Fruit fly (Drosophila melanogaster) whole organism, embryonic: ENCODE data around the gene Mco4.
A peak's percentile ranks its signal among the peaks of the same experiment; 100 is the strongest.

Source experiments
- Abd-B ChIP-seq: fragments of 200-800 bp; sonication (Bioruptor generic); optimal IDR thresholded peaks from 2 replicates; lab custom pipeline; 2018; ENCODE audit warnings: missing biosample characterization, mild to moderate bottlenecking, missing genetic modification characterization, moderate library complexity
- Atf3 ChIP-seq: fragments of 200-800 bp; sonication (Bioruptor generic); optimal IDR thresholded peaks from 3 replicates; lab custom pipeline; 2016; ENCODE audit warnings: missing biosample characterization, missing genetic modification characterization
- C15 ChIP-seq: fragments of 200-800 bp; sonication (Bioruptor generic); IDR thresholded peaks from 3 replicates; pipeline ENCODE4 v1.3.6; 2022; ENCODE audit warnings: missing biosample characterization, missing genetic modification characterization
- CG10209 ChIP-seq: fragments of 200-800 bp; sonication (Bioruptor generic); optimal IDR thresholded peaks from 3 replicates; lab custom pipeline; 2017; ENCODE audit warnings: missing biosample characterization, mild to moderate bottlenecking, missing genetic modification characterization, missing genetic modification reagents
- CG1024 ChIP-seq: fragments of 200-800 bp; sonication (Bioruptor generic); IDR thresholded peaks from 2 replicates; pipeline ENCODE4 v1.3.6; 2022; ENCODE audit warnings: missing biosample characterization, missing genetic modification characterization
- CG11696 ChIP-seq: fragments of 200-800 bp; sonication (Bioruptor generic); IDR thresholded peaks from 2 replicates; pipeline ENCODE4 v1.3.6; 2022; ENCODE audit warnings: missing biosample characterization, missing genetic modification characterization
- CG12104 ChIP-seq: fragments of 200-800 bp; sonication (Bioruptor generic); optimal IDR thresholded peaks from 3 replicates; lab custom pipeline; 2016; ENCODE audit warnings: missing biosample characterization, missing genetic modification characterization
- CG12942 ChIP-seq: fragments of 200-800 bp; sonication (Bioruptor generic); optimal IDR thresholded peaks from 3 replicates; lab custom pipeline; 2016; ENCODE audit warnings: missing biosample characterization, missing genetic modification characterization
- CG13287 ChIP-seq: fragments of 200-800 bp; sonication (Bioruptor generic); IDR thresholded peaks from 2 replicates; pipeline ENCODE4 v1.3.6; 2022; ENCODE audit warnings: missing biosample characterization, missing genetic modification characterization; ENCODE audit not compliant: partially characterized antibody
- CG14050 ChIP-seq: fragments of 200-800 bp; sonication (Bioruptor generic); IDR thresholded peaks from 3 replicates; pipeline ENCODE4 v1.3.6; 2022; ENCODE audit warnings: missing biosample characterization, missing genetic modification characterization
- CG14441 ChIP-seq: fragments of 200-800 bp; sonication (Bioruptor generic); IDR thresholded peaks from 2 replicates; pipeline ENCODE4 v1.3.6; 2022; ENCODE audit warnings: missing biosample characterization, missing genetic modification characterization
- CG15073 ChIP-seq: fragments of 200-800 bp; sonication (Bioruptor generic); optimal IDR thresholded peaks from 2 replicates; lab custom pipeline; 2016; ENCODE audit warnings: missing biosample characterization, missing genetic modification characterization
- CG16863 ChIP-seq: fragments of 200-800 bp; sonication (Bioruptor generic); optimal IDR thresholded peaks from 3 replicates; lab custom pipeline; 2016; ENCODE audit warnings: missing biosample characterization, missing genetic modification characterization
- CG17802 ChIP-seq: fragments of 200-800 bp; sonication (Bioruptor generic); optimal IDR thresholded peaks from 2 replicates; lab custom pipeline; 2018; ENCODE audit warnings: missing biosample characterization, mild to moderate bottlenecking, missing genetic modification characterization, moderate library complexity
- CG2120 ChIP-seq: fragments of 200-800 bp; sonication (Bioruptor generic); optimal IDR thresholded peaks from 3 replicates; lab custom pipeline; 2016; ENCODE audit warnings: missing biosample characterization, missing genetic modification characterization
- CG3065 ChIP-seq: fragments of 200-800 bp; sonication (Bioruptor generic); optimal IDR thresholded peaks from 2 replicates; lab custom pipeline; 2016; ENCODE audit warnings: missing biosample characterization, missing genetic modification characterization
- CG32767 ChIP-seq: fragments of 200-800 bp; sonication (Bioruptor generic); IDR thresholded peaks from 2 replicates; pipeline ENCODE4 v1.3.6; 2022; ENCODE audit warnings: missing biosample characterization, missing genetic modification characterization
- CG32772 ChIP-seq: fragments of 200-800 bp; sonication (Bioruptor generic); IDR thresholded peaks from 2 replicates; pipeline ENCODE4 v1.3.6; 2022; ENCODE audit warnings: missing biosample characterization, missing genetic modification characterization
- CG3407 ChIP-seq: fragments of 200-800 bp; sonication (Bioruptor generic); optimal IDR thresholded peaks from 2 replicates; lab custom pipeline; 2018; ENCODE audit warnings: missing biosample characterization, mild to moderate bottlenecking, missing genetic modification characterization
- CG3726 ChIP-seq: fragments of 200-800 bp; sonication (Bioruptor generic); IDR thresholded peaks from 3 replicates; pipeline ENCODE4, ENCODE4 v1.3.6; 2022; ENCODE audit warnings: missing biosample characterization, missing genetic modification characterization
- CG4730 ChIP-seq: fragments of 200-800 bp; sonication (Bioruptor generic); IDR thresholded peaks from 2 replicates; pipeline ENCODE4 v1.3.6; 2022; ENCODE audit warnings: missing biosample characterization, missing genetic modification characterization
- CG6683 ChIP-seq: fragments of 200-800 bp; sonication (Bioruptor generic); optimal IDR thresholded peaks from 2 replicates; lab custom pipeline; 2017; ENCODE audit warnings: missing biosample characterization, mild to moderate bottlenecking, missing genetic modification characterization, missing genetic modification reagents
- CG7357 ChIP-seq: fragments of 200-800 bp; sonication (Bioruptor generic); IDR thresholded peaks from 3 replicates; pipeline ENCODE4 v1.3.6; 2022; ENCODE audit warnings: missing biosample characterization, missing genetic modification characterization
- CG7987 ChIP-seq: fragments of 200-800 bp; sonication (Bioruptor generic); optimal IDR thresholded peaks from 2 replicates; lab custom pipeline; 2018; ENCODE audit warnings: missing biosample characterization, mild to moderate bottlenecking, missing genetic modification characterization, moderate library complexity
- CG9215 ChIP-seq: fragments of 200-800 bp; sonication (Bioruptor generic); IDR thresholded peaks from 2 replicates; pipeline ENCODE4 v1.3.6; 2022; ENCODE audit warnings: missing biosample characterization, missing genetic modification characterization
- CG9437 ChIP-seq: fragments of 200-800 bp; sonication (Bioruptor generic); optimal IDR thresholded peaks from 2 replicates; lab custom pipeline; 2018; ENCODE audit warnings: missing biosample characterization, mild to moderate bottlenecking, missing genetic modification characterization
- CkIIα-i1 ChIP-seq: fragments of 200-800 bp; sonication (Bioruptor generic); IDR thresholded peaks from 2 replicates; pipeline ENCODE4 v1.3.6; 2022; ENCODE audit warnings: missing biosample characterization, missing genetic modification characterization
- CoRest ChIP-seq: fragments of 200-800 bp; sonication (Bioruptor generic); optimal IDR thresholded peaks from 3 replicates; lab custom pipeline; 2018; ENCODE audit warnings: missing biosample characterization, mild to moderate bottlenecking, missing genetic modification characterization, moderate library complexity
- E2f2 ChIP-seq: fragments of 200-800 bp; sonication (Bioruptor generic); IDR thresholded peaks from 2 replicates; pipeline ENCODE4 v1.3.6; 2022; ENCODE audit warnings: missing biosample characterization, missing genetic modification characterization
- Hey ChIP-seq: fragments of 200-800 bp; sonication (Bioruptor generic); optimal IDR thresholded peaks from 3 replicates; lab custom pipeline; 2018; ENCODE audit warnings: missing biosample characterization, mild to moderate bottlenecking, missing genetic modification characterization
- Lpt ChIP-seq: fragments of >200 bp; optimal IDR thresholded peaks from 2 replicates; lab custom pipeline; 2018; ENCODE audit warnings: missing biosample characterization, missing genetic modification characterization
- Trl ChIP-seq, 3 experiments: fragments of >200 bp in 2 of 3; fragments of 200-800 bp in 1 of 3; sonication (Bioruptor generic) in 1 of 3; optimal IDR thresholded peaks; 2 replicates in 1 of 3; 3 replicates in 2 of 3; lab custom pipeline; 2016 to 2017; ENCODE audit warnings: missing biosample characterization in 1 of 3, missing genetic modification characterization in 1 of 3
- cato ChIP-seq: fragments of 200-800 bp; sonication (Bioruptor generic); optimal IDR thresholded peaks from 2 replicates; lab custom pipeline; 2016; ENCODE audit warnings: missing biosample characterization, missing genetic modification characterization, borderline replicate concordance
- da ChIP-seq: fragments of 200-800 bp; sonication (Bioruptor generic); optimal IDR thresholded peaks from 2 replicates; lab custom pipeline; 2016; ENCODE audit warnings: missing biosample characterization, missing genetic modification characterization
- disco-r ChIP-seq: fragments of 200-800 bp; sonication (Bioruptor generic); optimal IDR thresholded peaks from 2 replicates; lab custom pipeline; 2016; ENCODE audit warnings: missing biosample characterization, missing genetic modification characterization
- grau ChIP-seq: fragments of 200-800 bp; optimal IDR thresholded peaks from 3 replicates; lab custom pipeline; 2019; ENCODE audit warnings: missing biosample characterization, mild to moderate bottlenecking, missing genetic modification characterization, moderate library complexity
- jing ChIP-seq: fragments of 200-800 bp; sonication (Bioruptor generic); optimal IDR thresholded peaks from 2 replicates; lab custom pipeline; 2018; ENCODE audit warnings: missing biosample characterization, mild to moderate bottlenecking, missing genetic modification characterization
- jumu ChIP-seq: fragments of 200-800 bp; sonication (Bioruptor generic); optimal IDR thresholded peaks from 3 replicates; lab custom pipeline; 2016; ENCODE audit warnings: missing biosample characterization, missing genetic modification characterization
- kni ChIP-seq: fragments of 200-800 bp; sonication (Bioruptor generic); optimal IDR thresholded peaks from 3 replicates; lab custom pipeline; 2017; ENCODE audit warnings: mild to moderate bottlenecking, missing biosample characterization, missing genetic modification reagents, missing genetic modification characterization
- lbe ChIP-seq: fragments of 200-800 bp; sonication (Bioruptor generic); optimal IDR thresholded peaks from 2 replicates; lab custom pipeline; 2016; ENCODE audit warnings: missing biosample characterization, mild to moderate bottlenecking, missing genetic modification characterization
- mld ChIP-seq: fragments of 200-800 bp; sonication (Bioruptor generic); IDR thresholded peaks from 3 replicates; pipeline ENCODE4 v1.3.6; 2022; ENCODE audit warnings: missing biosample characterization, missing genetic modification characterization; ENCODE audit not compliant: partially characterized antibody
- nerfin-1 ChIP-seq: fragments of 200-800 bp; sonication (Bioruptor generic); optimal IDR thresholded peaks from 3 replicates; lab custom pipeline; 2019; ENCODE audit warnings: missing biosample characterization, mild to moderate bottlenecking, missing genetic modification characterization, moderate library complexity
- onecut ChIP-seq: fragments of 200-800 bp; sonication (Bioruptor generic); IDR thresholded peaks from 2 replicates; pipeline ENCODE4 v1.3.6; 2022; ENCODE audit warnings: missing biosample characterization, missing genetic modification characterization
- otp ChIP-seq: fragments of 200-800 bp; sonication (Bioruptor generic); IDR thresholded peaks from 3 replicates; pipeline ENCODE4, ENCODE4 v1.3.6; 2022; ENCODE audit warnings: missing biosample characterization, missing genetic modification characterization
- pan ChIP-seq, 4 experiments: fragments of >200 bp in 3 of 4; fragments of 200-800 bp in 1 of 4; sonication (Bioruptor generic) in 1 of 4; optimal IDR thresholded peaks in 3 of 4; IDR thresholded peaks in 1 of 4; 2 replicates each; pipeline versions ENCODE4 v1.3.6 to Lab custom; 2017 to 2022; ENCODE audit warnings: missing biosample characterization in 2 of 4, missing genetic modification characterization in 2 of 4, mixed read lengths in 1 of 4
- pum ChIP-seq: fragments of 200-800 bp; sonication (Bioruptor generic); optimal IDR thresholded peaks from 2 replicates; lab custom pipeline; 2016; ENCODE audit warnings: missing biosample characterization, missing genetic modification characterization
- ranshi ChIP-seq: fragments of 200-800 bp; sonication (Bioruptor generic); IDR thresholded peaks from 2 replicates; pipeline ENCODE4 v1.3.6; 2022; ENCODE audit warnings: missing biosample characterization, missing genetic modification characterization
- rib ChIP-seq: fragments of 200-800 bp; sonication (Bioruptor generic); IDR thresholded peaks from 2 replicates; pipeline ENCODE4 v1.3.6; 2022; ENCODE audit warnings: missing biosample characterization, missing genetic modification characterization
- unpg ChIP-seq: fragments of 200-800 bp; sonication (Bioruptor generic); optimal IDR thresholded peaks from 3 replicates; lab custom pipeline; 2018; ENCODE audit warnings: missing biosample characterization, mild to moderate bottlenecking, missing genetic modification characterization, moderate library complexity

The Mco4 gene

DNA sequence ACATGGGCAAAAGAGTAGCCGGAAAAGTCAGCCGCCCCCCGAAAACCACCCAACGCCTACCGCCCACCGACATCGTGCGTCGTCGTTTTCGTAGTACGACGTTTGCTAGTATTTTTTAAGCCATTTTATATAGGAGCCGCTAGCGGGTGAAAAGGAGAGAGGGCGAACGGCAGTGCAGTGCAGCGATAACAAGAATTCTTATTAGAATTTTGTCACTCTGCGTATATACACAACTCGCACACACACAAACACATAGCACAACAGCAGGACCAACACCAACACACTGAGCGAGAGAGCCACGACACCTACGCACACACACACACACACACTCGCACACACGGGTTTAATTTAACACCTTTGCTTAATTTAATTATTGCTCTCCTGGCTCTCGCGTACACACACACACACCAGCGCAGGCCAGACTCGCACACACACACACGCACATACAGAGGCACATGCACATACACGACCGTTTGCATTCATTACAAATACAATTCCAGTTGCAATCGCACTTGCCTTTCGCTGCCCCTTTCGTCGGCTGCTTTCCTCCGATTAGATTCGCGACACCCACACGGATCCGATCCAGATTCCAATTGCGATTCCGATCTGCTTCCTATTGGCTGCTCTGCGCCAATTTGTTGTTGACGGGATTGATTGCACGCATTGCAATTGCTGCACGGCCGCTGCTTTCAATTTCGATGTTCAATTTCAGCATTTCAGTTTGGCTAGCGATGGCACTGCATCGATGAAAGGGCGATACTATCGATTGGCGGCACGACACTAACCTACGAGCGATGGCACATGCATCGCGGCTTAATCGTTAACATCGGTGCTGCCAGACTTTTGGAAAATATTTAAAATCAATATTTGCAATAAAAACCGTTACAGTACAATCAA lies 28.9 kb downstream of the Mco4 start, which contains the start of gene Socs16D:
Gene Socs16D (minus strand): TSS at position 758 of the 897 bp plus-strand sequence.
- TF ChIP-seq CG9437 = no peak
- TF ChIP-seq CG12942 (GFP tag; lab: Kevin White, UChicago) = peak; percentile 8
- TF ChIP-seq CG13287 (GFP tag; lab: Robert Waterston, UW) = peak; percentile 97
- TF ChIP-seq otp (GFP tag; lab: Robert Waterston, UW) = no peak
- no peak for TF ChIP-seq CG7357
- no peak for TF ChIP-seq disco-r (GFP tag; lab: Kevin White, UChicago)
- TF ChIP-seq CG14050 (GFP tag; lab: Robert Waterston, UW) = no peak
- TF ChIP-seq cato (GFP tag; lab: Kevin White, UChicago) = no peak
- TF ChIP-seq CG1024 = no peak
- no peak for TF ChIP-seq CG32772
- TF ChIP-seq E2f2 (GFP tag; lab: Robert Waterston, UW) = peak; percentile 70
- TF ChIP-seq CG3065 = no peak
- TF ChIP-seq C15 = no peak
- TF ChIP-seq CG15073 = no peak
- TF ChIP-seq CG10209 (GFP tag; lab: Kevin White, UChicago) = no peak
- TF ChIP-seq CG3407 (GFP tag; lab: Kevin White, UChicago) = peak; percentile 2
- peak; percentile 45 for TF ChIP-seq CG7987 (GFP tag; lab: Kevin White, UChicago)
- TF ChIP-seq CG14441 (GFP tag; lab: Robert Waterston, UW) = no peak
- peak; percentile 15 for TF ChIP-seq unpg
- TF ChIP-seq CG4730 (GFP tag; lab: Robert Waterston, UW) = no peak
- no peak for TF ChIP-seq CkIIα-i1 (GFP tag; lab: Robert Waterston, UW)
- TF ChIP-seq ranshi (GFP tag; lab: Robert Waterston, UW) = no peak
- TF ChIP-seq jumu (GFP tag; lab: Kevin White, UChicago) = peak; percentile 45
- TF ChIP-seq CG2120 = peak; percentile 52
- TF ChIP-seq CG11696 (GFP tag; lab: Robert Waterston, UW) = no peak
- no peak for TF ChIP-seq Hey (tag; lab: Kevin White, UChicago)
- 0 out of 2 replicates have a peak, but pooled peaks have one; percentile 58 for TF ChIP-seq rib (GFP tag; lab: Robert Waterston, UW)
- peak; percentile 50 for TF ChIP-seq pum
- peak; percentile 32 for TF ChIP-seq grau (tag; lab: Kevin White, UChicago)
- peak; percentile 29 for TF ChIP-seq CG17802
- peak; percentile 70 for TF ChIP-seq Abd-B (GFP tag; lab: Kevin White, UChicago)
- peak; percentile 95 for TF ChIP-seq mld (GFP tag; lab: Robert Waterston, UW)
- TF ChIP-seq pan (optimal IDR thresholded peaks at IDR 0.05; lab: Kevin White, UChicago) = no peak
- peak in 1 of 2 experiments; percentile 29 for TF ChIP-seq pan (GFP tag; optimal IDR thresholded peaks at IDR 0.05 in 1 of 2, IDR thresholded peaks at IDR 0.05 in 1 of 2)
- no peak for TF ChIP-seq CG12104 (GFP tag; lab: Kevin White, UChicago)
- TF ChIP-seq nerfin-1 (tag; lab: Kevin White, UChicago) = no peak
- peak; percentile 65 for TF ChIP-seq kni (GFP tag; lab: Kevin White, UChicago)
- TF ChIP-seq CoRest (tag; lab: Kevin White, UChicago) = peak; percentile 69
- no peak for TF ChIP-seq CG9215 (GFP tag; lab: Robert Waterston, UW)
- no peak for TF ChIP-seq CG16863
- no peak for TF ChIP-seq CG3726 (GFP tag; lab: Robert Waterston, UW)
- no peak for TF ChIP-seq CG32767 (GFP tag; lab: Robert Waterston, UW)
- no peak for TF ChIP-seq Lpt (GFP tag; lab: Kevin White, UChicago)
- no peak for TF ChIP-seq Atf3 (GFP tag; lab: Kevin White, UChicago)
- TF ChIP-seq CG6683 (GFP tag; lab: Kevin White, UChicago) = no peak
- no peak for TF ChIP-seq jing (GFP tag; lab: Kevin White, UChicago)
- peak; percentile 96 for TF ChIP-seq onecut (GFP tag; lab: Robert Waterston, UW)
- TF ChIP-seq lbe = peak; percentile 20
- no peak for TF ChIP-seq da (GFP tag; lab: Kevin White, UChicago)
- peak; percentile 61 to 78 for TF ChIP-seq Trl (optimal IDR thresholded peaks at IDR 0.05; lab: Kevin White, UChicago)
- peak; percentile 55 for TF ChIP-seq Trl (GFP tag; optimal IDR thresholded peaks at IDR 0.05; lab: Kevin White, UChicago)
